Worm (Caenorhabditis elegans) whole organism, mixed stage, embryonic: ENCODE measurements around the gene F21D5.9.

Experiments used
- ceh-83 ChIP-seq: fragments of 200-800 bp; sonication (Bioruptor generic); optimal IDR thresholded peaks from 2 replicates; lab custom pipeline; 2018; ENCODE audit warnings: mild to moderate bottlenecking, missing genetic modification characterization, missing compliant biosample characterization
- elt-3 ChIP-seq: fragments of 150-350 bp; optimal IDR thresholded peaks from 2 replicates; lab custom pipeline; 2014; ENCODE audit warnings: missing biosample characterization, missing genetic modification characterization
- mab-5 ChIP-seq: fragments of 150-350 bp; optimal IDR thresholded peaks from 2 replicates; lab custom pipeline; 2014; ENCODE audit warnings: missing biosample characterization, missing genetic modification characterization
- mls-2 ChIP-seq: sonication (generic microtip); optimal IDR thresholded peaks from 2 replicates; lab custom pipeline; 2016; ENCODE audit warnings: mild to moderate bottlenecking, missing genetic modification characterization, moderate library complexity, missing compliant biosample characterization
- nhr-2 ChIP-seq: fragments of 150-350 bp; optimal IDR thresholded peaks from 2 replicates; lab custom pipeline; 2014; ENCODE audit warnings: missing biosample characterization, missing genetic modification characterization
- unc-39 ChIP-seq: fragments of 150-350 bp; optimal IDR thresholded peaks from 2 replicates; lab custom pipeline; 2014; ENCODE audit warnings: missing biosample characterization, missing genetic modification characterization
- unc-62 ChIP-seq: fragments of 150-350 bp; optimal IDR thresholded peaks from 2 replicates; lab custom pipeline; 2014; ENCODE audit warnings: missing biosample characterization, missing genetic modification reagents, missing genetic modification characterization

- no peak for TF ChIP-seq unc-39
- no peak for TF ChIP-seq mab-5 (tag; lab: Kevin White, UChicago)
- TF ChIP-seq elt-3 (tag; lab: Kevin White, UChicago): no peak
- TF ChIP-seq ceh-83 (GFP tag; lab: Kevin White, UChicago): no peak
- no peak for TF ChIP-seq mls-2
- TF ChIP-seq unc-62 (GFP tag; lab: Kevin White, UChicago): no peak
- no peak for TF ChIP-seq nhr-2 (tag; lab: Kevin White, UChicago)
Measured at ce11 chrIV:8745591-8746302, 21.9 kb downstream of the F21D5.9 start, which contains the start of the genes F20C5.7 and parg-1.
